Worm (Caenorhabditis elegans): ENCODE measurements around the gene clc-29.

Gene clc-29

ce11 chrIII:8299734-8300133 lies 48.0 kb downstream of the clc-29 start:
- no peak for TF ChIP-seq tbx-8 (GFP tag; optimal IDR thresholded peaks at IDR 0.05)
- TF ChIP-seq cnd-1 (tag; optimal IDR thresholded peaks at IDR 0.05) = no peak
- TF ChIP-seq elt-3 (tag; optimal IDR thresholded peaks at IDR 0.05) = no peak
- no peak for TF ChIP-seq lin-13 (tag; optimal IDR thresholded peaks at IDR 0.05)
- TF ChIP-seq lsy-2 (tag; optimal IDR thresholded peaks at IDR 0.05) = no peak
- TF ChIP-seq nhr-28 (tag; optimal IDR thresholded peaks at IDR 0.05) = no peak
- no peak for TF ChIP-seq ces-1 (GFP tag; optimal IDR thresholded peaks at IDR 0.05)

ce11 chrIII:8299078-8299587 lies 48.6 kb downstream of the clc-29 start:
- TF ChIP-seq hlh-1 (tag; optimal IDR thresholded peaks at IDR 0.05) (peak; percentile 97), ces-1 (GFP tag; optimal IDR thresholded peaks at IDR 0.05) (peak; percentile 58), ham-2 (GFP tag; optimal IDR thresholded peaks at IDR 0.05) (no peak), unc-62 (GFP tag; optimal IDR thresholded peaks at IDR 0.05) (peak; percentile 84), ceh-43 (GFP tag; optimal IDR thresholded peaks at IDR 0.05) (no peak), unc-120 (tag; optimal IDR thresholded peaks at IDR 0.05; ENCODE audit: poor library complexity, severe bottlenecking) (peak; percentile 37)

ce11 chrIII:8298216-8298920 lies 49.4 kb downstream of the clc-29 start:
- peak; percentile 79 for TF ChIP-seq cnd-1 (tag; optimal IDR thresholded peaks at IDR 0.05)
- TF ChIP-seq blmp-1 (tag; optimal IDR thresholded peaks at IDR 0.05) = no peak
- no peak for TF ChIP-seq nhr-12 (tag; optimal IDR thresholded peaks at IDR 0.05)
- peak; percentile 35 for TF ChIP-seq sptf-1 (tag; optimal IDR thresholded peaks at IDR 0.05)
- TF ChIP-seq unc-62 (GFP tag; optimal IDR thresholded peaks at IDR 0.05) = peak; percentile 3
- TF ChIP-seq mls-2 (tag; optimal IDR thresholded peaks at IDR 0.05) = peak; percentile 24
- TF ChIP-seq nhr-2 (tag; optimal IDR thresholded peaks at IDR 0.05) = peak; percentile 90
- TF ChIP-seq zip-8 (tag; optimal IDR thresholded peaks at IDR 0.05) = peak; percentile 93
- no peak for TF ChIP-seq hlh-1 (tag; optimal IDR thresholded peaks at IDR 0.05)
